Fruit fly (Drosophila melanogaster): ENCODE results near the gene CG3609.

CG3609 gene

DNA sequence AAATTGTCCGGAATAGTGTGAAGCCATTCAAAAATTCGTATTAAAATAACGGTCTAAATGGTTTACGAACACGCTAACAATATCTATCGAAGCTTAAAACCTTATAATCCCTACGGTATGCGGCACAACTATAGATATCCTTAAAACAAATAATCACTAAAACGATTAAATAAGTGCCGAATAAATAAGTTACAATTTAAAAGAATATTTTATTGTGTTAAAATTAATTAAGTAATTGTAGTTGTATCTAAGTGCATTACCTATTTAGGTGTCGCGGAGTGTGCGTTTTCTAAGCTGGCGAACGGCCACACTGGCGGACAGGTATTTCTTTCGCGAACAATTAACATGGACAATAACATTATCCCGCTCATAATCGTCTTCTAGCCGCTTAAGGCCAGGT is 6.4 kb upstream of the CG3609 start, which contains the start of gene Eogt (continued):
- TF ChIP-seq oc (tag; optimal IDR thresholded peaks at IDR 0.05) = peak; percentile 98
- TF ChIP-seq CG32772 (GFP tag; IDR thresholded peaks at IDR 0.05) = peak; percentile 97
- TF ChIP-seq luna (GFP tag; optimal IDR thresholded peaks at IDR 0.05) = no peak
- TF ChIP-seq CG17385 (GFP tag; optimal IDR thresholded peaks at IDR 0.05) = peak; percentile 88
- TF ChIP-seq Sry-β (GFP tag; optimal IDR thresholded peaks at IDR 0.05) = peak; percentile 38
- no peak for TF ChIP-seq yki (optimal IDR thresholded peaks at IDR 0.05)
- no peak for TF ChIP-seq ftz-f1 (GFP tag; optimal IDR thresholded peaks at IDR 0.05)
- TF ChIP-seq dm (GFP tag; optimal IDR thresholded peaks at IDR 0.05) = peak; percentile 30
- peak; percentile 80 for TF ChIP-seq HHEX (GFP tag; optimal IDR thresholded peaks at IDR 0.05)
- TF ChIP-seq onecut (GFP tag; IDR thresholded peaks at IDR 0.05) = peak; percentile 90
- peak; percentile 73 for TF ChIP-seq MTF-1 (GFP tag; optimal IDR thresholded peaks at IDR 0.05; ENCODE audit: borderline replicate concordance)
- peak; percentile 76 for TF ChIP-seq CG6813 (GFP tag; optimal IDR thresholded peaks at IDR 0.05)
- peak in 1 of 2 experiments; percentile 64 for TF ChIP-seq crp (GFP tag; optimal IDR thresholded peaks at IDR 0.05)
- TF ChIP-seq sc (optimal IDR thresholded peaks at IDR 0.05) = no peak
- peak; percentile 85 for TF ChIP-seq sc (GFP tag; optimal IDR thresholded peaks at IDR 0.05)
- peak; percentile 55 for TF ChIP-seq CG17912 (GFP tag; optimal IDR thresholded peaks at IDR 0.05)
- peak; percentile 71 for TF ChIP-seq scrt (GFP tag; optimal IDR thresholded peaks at IDR 0.05)
- TF ChIP-seq E2f1 (GFP tag; IDR thresholded peaks at IDR 0.05) = peak; percentile 98
- TF ChIP-seq rib (GFP tag; IDR thresholded peaks at IDR 0.05) = peak; percentile 95
- TF ChIP-seq Sin3A (optimal IDR thresholded peaks at IDR 0.05) = peak; percentile 31
- peak; percentile 91 for TF ChIP-seq CG9215 (GFP tag; IDR thresholded peaks at IDR 0.05)
- TF ChIP-seq D (optimal IDR thresholded peaks at IDR 0.05) = no peak
- peak; percentile 85 for TF ChIP-seq D (GFP tag; optimal IDR thresholded peaks at IDR 0.05)
- TF ChIP-seq CG31388 (GFP tag; optimal IDR thresholded peaks at IDR 0.05) = peak; percentile 67
- no peak for TF ChIP-seq lov (optimal IDR thresholded peaks at IDR 0.05)
- peak; percentile 96 for TF ChIP-seq lov (GFP tag; IDR thresholded peaks at IDR 0.05)
- peak; percentile 55 for TF ChIP-seq CG7786 (GFP tag; optimal IDR thresholded peaks at IDR 0.05)
- peak; percentile 97 for TF ChIP-seq tgo (GFP tag; IDR thresholded peaks at IDR 0.05)
- TF ChIP-seq CG9797 (GFP tag; optimal IDR thresholded peaks at IDR 0.05) = peak; percentile 75
- peak; percentile 94 for TF ChIP-seq CG5953 (GFP tag; IDR thresholded peaks at IDR 0.05)
- peak; percentile 65 for TF ChIP-seq CG17802 (tag; optimal IDR thresholded peaks at IDR 0.05)
- peak; percentile 75 for TF ChIP-seq wek (GFP tag; optimal IDR thresholded peaks at IDR 0.05)
- peak; percentile 96 for TF ChIP-seq sob (GFP tag; IDR thresholded peaks at IDR 0.05)
- peak; percentile 94 for TF ChIP-seq CG8924 (tag; optimal IDR thresholded peaks at IDR 0.05)
- TF ChIP-seq CG2199 (GFP tag; IDR thresholded peaks at IDR 0.05) = peak; percentile 96
- TF ChIP-seq Blimp-1 (GFP tag; optimal IDR thresholded peaks at IDR 0.05) = peak; percentile 82
- peak; percentile 84 for TF ChIP-seq CG12104 (GFP tag; optimal IDR thresholded peaks at IDR 0.05)
- peak; percentile 88 for TF ChIP-seq CG17359 (tag; optimal IDR thresholded peaks at IDR 0.05)
- no peak for TF ChIP-seq sqz (GFP tag; optimal IDR thresholded peaks at IDR 0.05)
- peak; percentile 96 for TF ChIP-seq CG4404 (GFP tag; IDR thresholded peaks at IDR 0.05)
- peak; percentile 92 for TF ChIP-seq CG11504 (tag; optimal IDR thresholded peaks at IDR 0.05)
- TF ChIP-seq ttk (GFP tag; IDR thresholded peaks at IDR 0.05) = peak; percentile 97
- no peak for TF ChIP-seq Neu2 (GFP tag; optimal IDR thresholded peaks at IDR 0.05; ENCODE audit: borderline replicate concordance)
- TF ChIP-seq Six4 (GFP tag; optimal IDR thresholded peaks at IDR 0.05) = peak; percentile 79
- peak; percentile 96 for TF ChIP-seq zen (tag; optimal IDR thresholded peaks at IDR 0.05)
- TF ChIP-seq peb (GFP tag; IDR thresholded peaks at IDR 0.05) = peak; percentile 94
- peak; percentile 95 for TF ChIP-seq Ada2b (GFP tag; IDR thresholded peaks at IDR 0.05)
- peak; percentile 95 for TF ChIP-seq CG9932 (GFP tag; IDR thresholded peaks at IDR 0.05)
- TF ChIP-seq vfl (GFP tag; optimal IDR thresholded peaks at IDR 0.05) = peak; percentile 73
- peak; percentile 93 for TF ChIP-seq gcm (GFP tag; optimal IDR thresholded peaks at IDR 0.05)
- peak; percentile 95 for TF ChIP-seq danr (GFP tag; IDR thresholded peaks at IDR 0.05)
- TF ChIP-seq kni (GFP tag; optimal IDR thresholded peaks at IDR 0.05) = peak; percentile 43
- no peak for TF ChIP-seq sima (GFP tag; optimal IDR thresholded peaks at IDR 0.05)
